Fruit fly (Drosophila melanogaster) whole organism, pupa: ENCODE measurements around the gene CG43965.
A peak's percentile ranks its signal among the peaks of the same experiment; 100 is the strongest.

Experiments used
- CG10348 ChIP-seq: fragments of 200-800 bp; sonication (Bioruptor generic); IDR thresholded peaks from 2 replicates; pipeline ENCODE4 v1.3.6; 2022; ENCODE audit warnings: missing biosample characterization, missing genetic modification characterization
- CG12605 ChIP-seq: fragments of 200-800 bp; sonication (Bioruptor generic); IDR thresholded peaks from 2 replicates; pipeline ENCODE4 v1.3.6; 2022; ENCODE audit warnings: missing biosample characterization, missing genetic modification characterization
- CG13204 ChIP-seq: fragments of 200-800 bp; sonication (Bioruptor generic); optimal IDR thresholded peaks from 2 replicates; lab custom pipeline; 2018; ENCODE audit warnings: missing biosample characterization, mild to moderate bottlenecking, missing genetic modification characterization, moderate library complexity
- CG14655 ChIP-seq: fragments of 200-800 bp; sonication (Bioruptor generic); optimal IDR thresholded peaks from 3 replicates; lab custom pipeline; 2017; ENCODE audit warnings: mild to moderate bottlenecking, missing biosample characterization, missing genetic modification reagents, missing genetic modification characterization
- CG15710 ChIP-seq: fragments of 200-800 bp; sonication (Bioruptor generic); optimal IDR thresholded peaks from 2 replicates; lab custom pipeline; 2018; ENCODE audit warnings: missing biosample characterization, mild to moderate bottlenecking, missing genetic modification characterization, moderate library complexity
- CG17806 ChIP-seq: fragments of 200-800 bp; sonication (Bioruptor generic); optimal IDR thresholded peaks from 2 replicates; lab custom pipeline; 2018; ENCODE audit warnings: missing biosample characterization, mild to moderate bottlenecking, missing genetic modification characterization, moderate library complexity
- CG32121 ChIP-seq: fragments of 200-800 bp; sonication (Bioruptor generic); IDR thresholded peaks from 2 replicates; pipeline ENCODE4 v1.3.6; 2022; ENCODE audit warnings: missing biosample characterization, missing genetic modification characterization
- CG34367 ChIP-seq: fragments of 200-800 bp; sonication (Bioruptor generic); optimal IDR thresholded peaks from 2 replicates; lab custom pipeline; 2018; ENCODE audit warnings: missing biosample characterization, mild to moderate bottlenecking, missing genetic modification characterization
- CG4496 ChIP-seq: fragments of 200-800 bp; sonication (Bioruptor generic); IDR thresholded peaks from 3 replicates; pipeline ENCODE4 v1.3.6; 2022; ENCODE audit warnings: missing biosample characterization, missing genetic modification characterization
- CG8159 ChIP-seq: fragments of 200-800 bp; sonication (Bioruptor generic); optimal IDR thresholded peaks from 3 replicates; lab custom pipeline; 2018; ENCODE audit warnings: missing biosample characterization, mild to moderate bottlenecking, missing genetic modification characterization, moderate library complexity
- CG8301 ChIP-seq: fragments of 200-800 bp; sonication (Bioruptor generic); optimal IDR thresholded peaks from 2 replicates; lab custom pipeline; 2018; ENCODE audit warnings: missing biosample characterization, mild to moderate bottlenecking, missing genetic modification characterization
- CG9948 ChIP-seq: fragments of 200-800 bp; sonication (Bioruptor generic); optimal IDR thresholded peaks from 2 replicates; lab custom pipeline; 2018; ENCODE audit warnings: missing biosample characterization, mild to moderate bottlenecking, missing genetic modification characterization, moderate library complexity
- D1 ChIP-seq: fragments of 200-800 bp; sonication (Bioruptor generic); optimal IDR thresholded peaks from 2 replicates; lab custom pipeline; 2018; ENCODE audit warnings: missing biosample characterization, mild to moderate bottlenecking, missing genetic modification characterization, moderate library complexity
- EcR ChIP-seq: fragments of 200-800 bp; sonication (Bioruptor generic); optimal IDR thresholded peaks from 3 replicates; lab custom pipeline; 2019; ENCODE audit warnings: missing biosample characterization, missing genetic modification characterization, mild to moderate bottlenecking, moderate library complexity, missing genetic modification reagents
- Ets98B ChIP-seq: fragments of 200-800 bp; sonication (Bioruptor generic); IDR thresholded peaks from 2 replicates; pipeline ENCODE4 v1.3.6; 2022; ENCODE audit warnings: missing biosample characterization, missing genetic modification characterization
- Pif1A ChIP-seq: fragments of 200-800 bp; sonication (Bioruptor generic); optimal IDR thresholded peaks from 3 replicates; lab custom pipeline; 2016; ENCODE audit warnings: missing biosample characterization, missing genetic modification characterization
- Pif1B ChIP-seq: fragments of 200-800 bp; sonication (Bioruptor generic); optimal IDR thresholded peaks from 3 replicates; lab custom pipeline; 2016; ENCODE audit warnings: missing biosample characterization, missing genetic modification characterization
- Snoo ChIP-seq: fragments of 200-800 bp; sonication (Bioruptor generic); optimal IDR thresholded peaks from 3 replicates; lab custom pipeline; 2017; ENCODE audit warnings: missing biosample characterization, mild to moderate bottlenecking, missing genetic modification characterization, inconsistent platforms
- fd96Ca ChIP-seq: fragments of 200-800 bp; sonication (Bioruptor generic); IDR thresholded peaks from 3 replicates; pipeline ENCODE4 v1.3.6; 2022; ENCODE audit warnings: missing biosample characterization, missing genetic modification characterization
- gl ChIP-seq: fragments of 200-800 bp; sonication (Bioruptor generic); optimal IDR thresholded peaks from 2 replicates; lab custom pipeline; 2018; ENCODE audit warnings: missing biosample characterization, mild to moderate bottlenecking, missing genetic modification characterization
- rn ChIP-seq: fragments of 200-800 bp; sonication (Bioruptor generic); IDR thresholded peaks from 2 replicates; pipeline ENCODE4 v1.3.6; 2022; ENCODE audit warnings: missing biosample characterization, missing genetic modification characterization

The CG43965 gene

dm6 chr3L:8704713-8705412, 20.7 kb downstream of the CG43965 start:
- TF ChIP-seq CG4496 (GFP tag; lab: Robert Waterston, UW) (no peak), fd96Ca (no peak), EcR (GFP tag; lab: Kevin White, UChicago) (peak; percentile 66), Pif1A (peak; percentile 5), Ets98B (GFP tag; lab: Robert Waterston, UW) (no peak), CG13204 (GFP tag; lab: Kevin White, UChicago) (peak; percentile 49), CG32121 (GFP tag; lab: Robert Waterston, UW) (no peak)

dm6 chr3L:8703707-8704236, 21.8 kb downstream of the CG43965 start:
- TF ChIP-seq EcR (GFP tag; lab: Kevin White, UChicago) (no peak), CG12605 (no peak), rn (no peak), CG32121 (GFP tag; lab: Robert Waterston, UW) (no peak), CG13204 (GFP tag; lab: Kevin White, UChicago) (no peak), CG14655 (no peak), CG10348 (GFP tag; lab: Robert Waterston, UW) (no peak)

- TF ChIP-seq CG32121 (GFP tag; lab: Robert Waterston, UW) (peak; percentile 57; the same call in 1 of the 2 replicates), Ets98B (GFP tag; lab: Robert Waterston, UW) (peak; percentile 36; the same call in 1 of the 2 replicates), CG12605 (peak; percentile 31; the same call in 1 of the 2 replicates), fd96Ca (no peak), CG15710 (peak; percentile 44), CG9948 (tag; lab: Kevin White, UChicago) (peak; percentile 30), CG10348 (GFP tag; lab: Robert Waterston, UW) (no peak), CG8301 (tag; lab: Kevin White, UChicago) (peak; percentile 19), D1 (peak; percentile 4), CG13204 (GFP tag; lab: Kevin White, UChicago) (peak; percentile 3), rn (no peak), CG4496 (GFP tag; lab: Robert Waterston, UW) (peak; percentile 56; the same call in 2 of the 3 replicates), EcR (GFP tag; lab: Kevin White, UChicago) (peak; percentile 42), Snoo (tag; lab: Kevin White, UChicago) (peak; percentile 66), CG34367 (peak; percentile 68), Pif1B (GFP tag; lab: Kevin White, UChicago) (peak; percentile 81), gl (tag; lab: Kevin White, UChicago) (peak; percentile 75), CG14655 (peak; percentile 61), CG17806 (peak; percentile 47), Pif1A (peak; percentile 69), CG8159 (peak; percentile 66)
- TF ChIP-seq, all 21 proteins: peak for 18
Observed at dm6 chr3L:8702448-8702847, 23.1 kb downstream of the CG43965 start.

- peak; percentile 22 for TF ChIP-seq EcR (GFP tag; lab: Kevin White, UChicago)
- peak; percentile 79 for TF ChIP-seq CG9948 (tag; lab: Kevin White, UChicago)
- peak; percentile 64 for TF ChIP-seq Pif1A
- peak; percentile 56 for TF ChIP-seq Pif1B (GFP tag; lab: Kevin White, UChicago)
- TF ChIP-seq CG12605, result no peak
- peak; percentile 88 for TF ChIP-seq CG15710
- no peak for TF ChIP-seq Ets98B (GFP tag; lab: Robert Waterston, UW)
- TF ChIP-seq D1, result peak; percentile 80
- peak; percentile 12 for TF ChIP-seq CG14655
- TF ChIP-seq CG34367, result peak; percentile 58
- peak; percentile 72 for TF ChIP-seq Snoo (tag; lab: Kevin White, UChicago)
- no peak for TF ChIP-seq CG32121 (GFP tag; lab: Robert Waterston, UW)
- TF ChIP-seq CG13204 (GFP tag; lab: Kevin White, UChicago), result peak; percentile 16
- TF ChIP-seq CG8301 (tag; lab: Kevin White, UChicago), result no peak
- TF ChIP-seq gl (tag; lab: Kevin White, UChicago), result peak; percentile 18
- peak; percentile 74 for TF ChIP-seq CG17806
- peak; percentile 91 for TF ChIP-seq CG8159
Observed at dm6 chr3L:8701697-8702349, 23.8 kb downstream of the CG43965 start.

- peak; percentile 77 for TF ChIP-seq CG34367
- peak; percentile 22; the same call in 1 of the 2 replicates for TF ChIP-seq rn
- TF ChIP-seq EcR (GFP tag; lab: Kevin White, UChicago), result no peak
- peak; percentile 76 for TF ChIP-seq CG8159
- TF ChIP-seq D1, result peak; percentile 49
- TF ChIP-seq gl (tag; lab: Kevin White, UChicago), result peak; percentile 20
- TF ChIP-seq CG15710, result peak; percentile 71
- peak; percentile 44 for TF ChIP-seq Pif1A
- TF ChIP-seq CG4496 (GFP tag; lab: Robert Waterston, UW), result peak; percentile 59
- TF ChIP-seq fd96Ca, result peak; percentile 34; the same call in 1 of the 3 replicates
- peak; percentile 64; the same call in 1 of the 2 replicates for TF ChIP-seq CG32121 (GFP tag; lab: Robert Waterston, UW)
- peak; percentile 62; the same call in 1 of the 2 replicates for TF ChIP-seq Ets98B (GFP tag; lab: Robert Waterston, UW)
- peak; percentile 60 for TF ChIP-seq CG8301 (tag; lab: Kevin White, UChicago)
- TF ChIP-seq Pif1B (GFP tag; lab: Kevin White, UChicago), result peak; percentile 35
- no peak for TF ChIP-seq CG12605
- TF ChIP-seq CG14655, result peak; percentile 68
- peak; percentile 76 for TF ChIP-seq CG9948 (tag; lab: Kevin White, UChicago)
- TF ChIP-seq CG13204 (GFP tag; lab: Kevin White, UChicago), result no peak
- TF ChIP-seq Snoo (tag; lab: Kevin White, UChicago), result peak; percentile 18
- no peak for TF ChIP-seq CG10348 (GFP tag; lab: Robert Waterston, UW)
- peak; percentile 67 for TF ChIP-seq CG17806
Observed at dm6 chr3L:8700643-8701208, 24.8 kb downstream of the CG43965 start.
